Fruit fly (Drosophila melanogaster) whole organism, embryonic: ENCODE results near the gene Aef1.

Source experiments
- ATbp ChIP-seq: fragments of 200-800 bp; sonication (Bioruptor generic); optimal IDR thresholded peaks from 2 replicates; lab custom pipeline; 2017; ENCODE audit warnings: missing biosample characterization, mild to moderate bottlenecking, missing genetic modification characterization, missing genetic modification reagents
- Awh ChIP-seq: fragments of 200-800 bp; sonication (Bioruptor generic); IDR thresholded peaks from 2 replicates; pipeline ENCODE4, ENCODE4 v1.3.6; 2022; ENCODE audit warnings: missing biosample characterization, missing genetic modification characterization
- CG10565 ChIP-seq: fragments of 200-800 bp; sonication (Bioruptor generic); optimal IDR thresholded peaks from 3 replicates; lab custom pipeline; 2016; ENCODE audit warnings: missing biosample characterization, mild to moderate bottlenecking, missing genetic modification characterization
- CG10654 ChIP-seq: fragments of 200-800 bp; sonication (Bioruptor generic); optimal IDR thresholded peaks from 2 replicates; lab custom pipeline; 2016; ENCODE audit warnings: missing biosample characterization, missing genetic modification characterization
- CG11696 ChIP-seq: fragments of 200-800 bp; sonication (Bioruptor generic); IDR thresholded peaks from 2 replicates; pipeline ENCODE4 v1.3.6; 2022; ENCODE audit warnings: missing biosample characterization, missing genetic modification characterization
- CG13624 ChIP-seq: fragments of 200-800 bp; sonication (Bioruptor generic); optimal IDR thresholded peaks from 2 replicates; lab custom pipeline; 2016; ENCODE audit warnings: missing biosample characterization, missing genetic modification characterization
- CG14014 ChIP-seq: fragments of 200-800 bp; sonication (Bioruptor generic); IDR thresholded peaks from 2 replicates; pipeline ENCODE4 v1.3.6; 2022; ENCODE audit warnings: missing biosample characterization, missing genetic modification characterization
- CG14441 ChIP-seq: fragments of 200-800 bp; sonication (Bioruptor generic); IDR thresholded peaks from 2 replicates; pipeline ENCODE4 v1.3.6; 2022; ENCODE audit warnings: missing biosample characterization, missing genetic modification characterization
- CG14965 ChIP-seq: fragments of 200-800 bp; sonication (Bioruptor generic); optimal IDR thresholded peaks from 2 replicates; lab custom pipeline; 2016; ENCODE audit warnings: missing biosample characterization, missing genetic modification characterization, borderline replicate concordance
- CG15696 ChIP-seq: fragments of 200-800 bp; sonication (Bioruptor generic); optimal IDR thresholded peaks from 2 replicates; lab custom pipeline; 2019; ENCODE audit warnings: missing biosample characterization, mild to moderate bottlenecking, missing genetic modification characterization, moderate library complexity
- CG1603 ChIP-seq: fragments of 200-800 bp; sonication (Bioruptor generic); optimal IDR thresholded peaks from 2 replicates; lab custom pipeline; 2019; ENCODE audit warnings: missing biosample characterization, mild to moderate bottlenecking, missing genetic modification characterization, moderate library complexity
- CG17912 ChIP-seq: fragments of 200-800 bp; sonication (Bioruptor generic); optimal IDR thresholded peaks from 2 replicates; lab custom pipeline; 2018; ENCODE audit warnings: missing biosample characterization, mild to moderate bottlenecking, missing genetic modification characterization
- CG2199 ChIP-seq: fragments of 200-800 bp; sonication (Bioruptor generic); IDR thresholded peaks from 3 replicates; pipeline ENCODE4 v1.3.6; 2022; ENCODE audit warnings: missing biosample characterization, missing genetic modification characterization
- CG30431 ChIP-seq: fragments of 200-800 bp; sonication (Bioruptor generic); optimal IDR thresholded peaks from 2 replicates; lab custom pipeline; 2017; ENCODE audit warnings: missing biosample characterization, missing genetic modification characterization
- CG31365 ChIP-seq: fragments of 200-800 bp; sonication (Bioruptor generic); optimal IDR thresholded peaks from 2 replicates; lab custom pipeline; 2018; ENCODE audit warnings: missing biosample characterization, mild to moderate bottlenecking, missing genetic modification characterization
- CG42726 ChIP-seq: fragments of 200-800 bp; sonication (Bioruptor generic); IDR thresholded peaks from 2 replicates; pipeline ENCODE4 v1.3.6; 2022; ENCODE audit warnings: missing biosample characterization, missing genetic modification characterization; ENCODE audit not compliant: partially characterized antibody
- CG7372 ChIP-seq: fragments of 200-800 bp; sonication (Bioruptor generic); IDR thresholded peaks from 2 replicates; pipeline ENCODE4 v1.3.6; 2022; ENCODE audit warnings: missing biosample characterization, missing genetic modification characterization
- CG7987 ChIP-seq: fragments of 200-800 bp; sonication (Bioruptor generic); optimal IDR thresholded peaks from 2 replicates; lab custom pipeline; 2018; ENCODE audit warnings: missing biosample characterization, mild to moderate bottlenecking, missing genetic modification characterization, moderate library complexity
- Dip2 ChIP-seq: fragments of 200-800 bp; sonication (Bioruptor generic); IDR thresholded peaks from 2 replicates; pipeline ENCODE4 v1.3.6; 2022; ENCODE audit warnings: missing biosample characterization, missing genetic modification characterization
- Ets97D ChIP-seq: fragments of 200-800 bp; sonication (Bioruptor generic); optimal IDR thresholded peaks from 3 replicates; lab custom pipeline; 2016; ENCODE audit warnings: missing biosample characterization, missing genetic modification characterization
- H2.0 ChIP-seq: fragments of 200-800 bp; sonication (Bioruptor generic); IDR thresholded peaks from 2 replicates; pipeline ENCODE4 v1.3.6; 2022; ENCODE audit warnings: missing biosample characterization, missing genetic modification characterization
- HLH4C ChIP-seq: fragments of 200-800 bp; sonication (Bioruptor generic); IDR thresholded peaks from 3 replicates; pipeline ENCODE4 v1.3.6; 2022; ENCODE audit warnings: missing biosample characterization, missing genetic modification characterization; ENCODE audit not compliant: partially characterized antibody
- Lhr ChIP-seq: fragments of 200-800 bp; sonication (Bioruptor generic); optimal IDR thresholded peaks from 3 replicates; lab custom pipeline; 2017; ENCODE audit warnings: mild to moderate bottlenecking, missing biosample characterization, missing genetic modification reagents, missing genetic modification characterization
- Mad ChIP-seq: fragments of 200-800 bp; sonication (Bioruptor generic); optimal IDR thresholded peaks from 2 replicates; lab custom pipeline; 2016; ENCODE audit warnings: missing biosample characterization, missing genetic modification characterization
- Poxn ChIP-seq: fragments of 200-800 bp; sonication (Bioruptor generic); IDR thresholded peaks from 2 replicates; pipeline ENCODE4 v1.3.6; 2022; ENCODE audit warnings: missing biosample characterization, missing genetic modification characterization
- Scr ChIP-seq: fragments of 200-800 bp; sonication (Bioruptor generic); IDR thresholded peaks from 2 replicates; pipeline ENCODE4 v1.3.6; 2022; ENCODE audit warnings: missing biosample characterization, missing genetic modification characterization; ENCODE audit not compliant: partially characterized antibody
- Sox102F ChIP-seq: fragments of 200-800 bp; sonication (Bioruptor generic); optimal IDR thresholded peaks from 2 replicates; lab custom pipeline; 2018; ENCODE audit warnings: missing biosample characterization, mild to moderate bottlenecking, missing genetic modification characterization, moderate library complexity
- bsh ChIP-seq, 2 experiments: fragments of 200-800 bp; sonication (Bioruptor generic); optimal IDR thresholded peaks; 2 replicates each; lab custom pipeline; 2017 to 2018; ENCODE audit warnings: mild to moderate bottlenecking in 2 of 2, missing biosample characterization in 2 of 2, missing genetic modification characterization in 2 of 2, moderate library complexity in 1 of 2
- chn ChIP-seq: fragments of 200-800 bp; sonication (Bioruptor generic); optimal IDR thresholded peaks from 2 replicates; lab custom pipeline; 2016; ENCODE audit warnings: missing biosample characterization, missing genetic modification characterization
- crol ChIP-seq: fragments of 200-800 bp; sonication (Bioruptor generic); IDR thresholded peaks from 2 replicates; pipeline ENCODE4 v1.3.6; 2022; ENCODE audit warnings: missing biosample characterization, missing genetic modification characterization
- exex ChIP-seq: fragments of 200-800 bp; sonication (Bioruptor generic); optimal IDR thresholded peaks from 4 replicates; lab custom pipeline; 2018; ENCODE audit warnings: missing biosample characterization, mild to moderate bottlenecking, missing genetic modification characterization, moderate library complexity
- fd102C ChIP-seq: fragments of 200-800 bp; sonication (Bioruptor generic); optimal IDR thresholded peaks from 2 replicates; lab custom pipeline; 2018; ENCODE audit warnings: missing biosample characterization, mild to moderate bottlenecking, missing genetic modification characterization, moderate library complexity
- fru ChIP-seq: fragments of >200 bp; optimal IDR thresholded peaks from 2 replicates; lab custom pipeline; 2017
- gfzf ChIP-seq: fragments of 200-800 bp; sonication (Bioruptor generic); optimal IDR thresholded peaks from 2 replicates; lab custom pipeline; 2016; ENCODE audit warnings: missing biosample characterization, mild to moderate bottlenecking, missing genetic modification characterization, moderate library complexity
- gt ChIP-seq: fragments of 200-800 bp; sonication (Bioruptor generic); IDR thresholded peaks from 2 replicates; pipeline ENCODE4 v1.3.6; 2022; ENCODE audit warnings: missing biosample characterization, missing genetic modification characterization
- hkb ChIP-seq, 2 experiments: fragments of 200-800 bp in 1 of 2; fragments of >200 bp in 1 of 2; sonication (Bioruptor generic) in 1 of 2; IDR thresholded peaks in 1 of 2; optimal IDR thresholded peaks in 1 of 2; 2 replicates each; pipeline versions ENCODE4 v1.3.6 to Lab custom; 2017 to 2022; ENCODE audit warnings: missing biosample characterization in 1 of 2, missing genetic modification characterization in 1 of 2
- insv ChIP-seq, 2 experiments: fragments of 200-800 bp; sonication (Bioruptor generic); optimal IDR thresholded peaks; 3 replicates each; lab custom pipeline; 2016 to 2018; ENCODE audit warnings: missing biosample characterization in 2 of 2, missing genetic modification characterization in 2 of 2
- kah ChIP-seq: fragments of 200-800 bp; sonication (Bioruptor generic); optimal IDR thresholded peaks from 2 replicates; lab custom pipeline; 2018; ENCODE audit warnings: missing biosample characterization, mild to moderate bottlenecking, missing genetic modification characterization
- knrl ChIP-seq: fragments of 200-800 bp; sonication (Bioruptor generic); IDR thresholded peaks from 3 replicates; pipeline ENCODE4 v1.3.6; 2022; ENCODE audit warnings: missing biosample characterization, missing genetic modification characterization; ENCODE audit not compliant: partially characterized antibody
- lilli ChIP-seq: fragments of 200-800 bp; sonication (Bioruptor generic); optimal IDR thresholded peaks from 3 replicates; lab custom pipeline; 2016; ENCODE audit warnings: missing biosample characterization, missing genetic modification characterization
- nmo ChIP-seq: fragments of 200-800 bp; sonication (Bioruptor generic); optimal IDR thresholded peaks from 2 replicates; lab custom pipeline; 2018; ENCODE audit warnings: missing biosample characterization, mild to moderate bottlenecking, missing genetic modification characterization, moderate library complexity
- p53 ChIP-seq: fragments of 200-800 bp; sonication (Bioruptor generic); optimal IDR thresholded peaks from 2 replicates; lab custom pipeline; 2016; ENCODE audit warnings: missing biosample characterization, missing genetic modification characterization
- phol ChIP-seq: fragments of 200-800 bp; sonication (Bioruptor generic); optimal IDR thresholded peaks from 3 replicates; lab custom pipeline; 2018; ENCODE audit warnings: missing biosample characterization, mild to moderate bottlenecking, missing genetic modification characterization, moderate library complexity
- rib ChIP-seq: fragments of 200-800 bp; sonication (Bioruptor generic); IDR thresholded peaks from 2 replicates; pipeline ENCODE4 v1.3.6; 2022; ENCODE audit warnings: missing biosample characterization, missing genetic modification characterization
- salm ChIP-seq: fragments of 200-800 bp; sonication (Bioruptor generic); optimal IDR thresholded peaks from 2 replicates; lab custom pipeline; 2018; ENCODE audit warnings: missing biosample characterization, mild to moderate bottlenecking, missing genetic modification characterization
- tap ChIP-seq: fragments of 200-800 bp; optimal IDR thresholded peaks from 3 replicates; lab custom pipeline; 2019; ENCODE audit warnings: missing biosample characterization, mild to moderate bottlenecking, missing genetic modification characterization, moderate library complexity
- tna ChIP-seq: fragments of 200-800 bp; sonication (Bioruptor generic); IDR thresholded peaks from 2 replicates; pipeline ENCODE4 v1.3.6; 2022; ENCODE audit warnings: missing biosample characterization, missing genetic modification characterization; ENCODE audit not compliant: partially characterized antibody
- ttk ChIP-seq: fragments of 200-800 bp; sonication (Bioruptor generic); IDR thresholded peaks from 2 replicates; pipeline ENCODE4 v2.1.2; 2022; ENCODE audit warnings: missing biosample characterization, missing genetic modification characterization
- vfl ChIP-seq: fragments of 200-800 bp; sonication (Bioruptor generic); optimal IDR thresholded peaks from 2 replicates; lab custom pipeline; 2016; ENCODE audit warnings: missing biosample characterization, missing genetic modification characterization
- vvl ChIP-seq: fragments of 200-800 bp; sonication (Bioruptor generic); IDR thresholded peaks from 2 replicates; pipeline ENCODE4 v1.3.6; 2022; ENCODE audit warnings: missing biosample characterization, missing genetic modification characterization

The Aef1 gene

dm6 chr3L:21483837-21484236 is 50.6 kb downstream of the Aef1 start (continued):
- TF ChIP-seq CG14014 (GFP tag; lab: Robert Waterston, UW) (no peak), CG2199 (GFP tag; lab: Robert Waterston, UW) (peak; percentile 83; the same call in 1 of the 3 replicates), CG10654 (GFP tag; lab: Kevin White, UChicago) (peak; percentile 13), Lhr (GFP tag; lab: Kevin White, UChicago) (peak; percentile 95), HLH4C (GFP tag; lab: Robert Waterston, UW) (no peak), CG31365 (tag; lab: Kevin White, UChicago) (peak; percentile 68), CG7372 (no peak), gt (GFP tag; lab: Robert Waterston, UW) (no peak), Ets97D (GFP tag; lab: Kevin White, UChicago) (peak; percentile 83), tap (tag; lab: Kevin White, UChicago) (no peak), bsh (GFP tag; optimal IDR thresholded peaks at IDR 0.05; lab: Kevin White, UChicago) (peak in 1 of 2 experiments; percentile 7), chn (GFP tag; lab: Kevin White, UChicago) (no peak), phol (tag; lab: Kevin White, UChicago) (peak; percentile 53), insv (GFP tag; optimal IDR thresholded peaks at IDR 0.05; lab: Kevin White, UChicago) (peak; percentile 50 to 98), CG15696 (tag; lab: Kevin White, UChicago) (peak; percentile 62), gfzf (GFP tag; lab: Kevin White, UChicago) (peak; percentile 41), knrl (GFP tag; lab: Robert Waterston, UW) (peak; percentile 50; the same call in 1 of the 3 replicates), vfl (GFP tag; lab: Kevin White, UChicago) (peak; percentile 9), vvl (GFP tag; lab: Robert Waterston, UW) (peak; percentile 99), Awh (GFP tag; lab: Robert Waterston, UW) (no peak), Sox102F (no peak), CG17912 (GFP tag; lab: Kevin White, UChicago) (peak; percentile 54), CG14965 (GFP tag; lab: Kevin White, UChicago) (peak; percentile 30), salm (tag; lab: Kevin White, UChicago) (no peak), fru (lab: Kevin White, UChicago) (no peak), CG14441 (GFP tag; lab: Robert Waterston, UW) (no peak), CG7987 (GFP tag; lab: Kevin White, UChicago) (peak; percentile 54), p53 (GFP tag; lab: Kevin White, UChicago) (no peak), nmo (GFP tag; lab: Kevin White, UChicago) (peak; percentile 35), kah (no peak), CG1603 (tag; lab: Kevin White, UChicago) (peak; percentile 63), tna (GFP tag; lab: Robert Waterston, UW) (peak; percentile 13; the same call in 1 of the 2 replicates), lilli (GFP tag; lab: Kevin White, UChicago) (peak; percentile 19), CG13624 (peak; percentile 53), H2.0 (GFP tag; lab: Robert Waterston, UW) (no peak), CG10565 (GFP tag; lab: Kevin White, UChicago) (no peak), crol (GFP tag; lab: Robert Waterston, UW) (no peak), CG42726 (GFP tag; lab: Robert Waterston, UW) (0 out of 2 replicates have a peak, but pooled peaks have one; percentile 46), Scr (GFP tag; lab: Robert Waterston, UW) (0 out of 2 replicates have a peak, but pooled peaks have one; percentile 22), CG30431 (GFP tag; lab: Kevin White, UChicago) (no peak), Dip2 (GFP tag; lab: Robert Waterston, UW) (no peak), fd102C (GFP tag; lab: Kevin White, UChicago) (no peak), hkb (optimal IDR thresholded peaks at IDR 0.05; lab: Kevin White, UChicago) (peak; percentile 27), hkb (GFP tag; IDR thresholded peaks at IDR 0.05; lab: Robert Waterston, UW) (no peak), ATbp (no peak), CG11696 (GFP tag; lab: Robert Waterston, UW) (no peak), rib (GFP tag; lab: Robert Waterston, UW) (no peak), ttk (no peak), Mad (GFP tag; lab: Kevin White, UChicago) (no peak), Poxn (no peak), exex (tag; lab: Kevin White, UChicago) (no peak)
